Worm (Caenorhabditis elegans) whole organism, young adult: ENCODE results near the gene ech-3.
A peak's percentile ranks its signal among the peaks of the same experiment; 100 is the strongest.

Source experiments
- F10E7.11 ChIP-seq: sonication (generic microtip); optimal IDR thresholded peaks from 2 replicates; lab custom pipeline; 2017; ENCODE audit warnings: mild to moderate bottlenecking, missing genetic modification characterization, moderate library complexity, missing compliant biosample characterization
- F37B4.10 ChIP-seq: fragments of 200-800 bp; sonication (Bioruptor generic); IDR thresholded peaks from 2 replicates; pipeline ENCODE4 v1.3.6; 2022; ENCODE audit warnings: missing genetic modification characterization, missing compliant biosample characterization
- F57C9.4 ChIP-seq: sonication (generic microtip); optimal IDR thresholded peaks from 2 replicates; lab custom pipeline; 2017; ENCODE audit warnings: mild to moderate bottlenecking, missing genetic modification characterization, missing compliant biosample characterization
- T26A5.8 ChIP-seq: sonication (generic microtip); optimal IDR thresholded peaks from 2 replicates; lab custom pipeline; 2016; ENCODE audit warnings: missing genetic modification characterization, missing compliant biosample characterization
- Y53F4B.3 ChIP-seq: fragments of 200-800 bp; sonication (Bioruptor generic); IDR thresholded peaks from 2 replicates; pipeline ENCODE4 v1.3.6; 2022; ENCODE audit warnings: missing genetic modification reagents, missing genetic modification characterization, missing compliant biosample characterization
- Y53G8AR.9 ChIP-seq: fragments of 200-800 bp; sonication (Bioruptor generic); conservative IDR thresholded peaks from 2 replicates; pipeline ENCODE4 v1.3.6; 2022; ENCODE audit warnings: missing genetic modification reagents, missing genetic modification characterization, missing compliant biosample characterization
- Y67H2A.10 ChIP-seq: fragments of 200-800 bp; sonication (Bioruptor generic); conservative IDR thresholded peaks from 2 replicates; pipeline ENCODE4 v1.3.6; 2022; ENCODE audit warnings: missing genetic modification reagents, missing genetic modification characterization, missing compliant biosample characterization
- atf-7 ChIP-seq: sonication (generic microtip); optimal IDR thresholded peaks from 2 replicates; lab custom pipeline; 2017; ENCODE audit warnings: mild to moderate bottlenecking, missing genetic modification characterization, missing compliant biosample characterization
- attf-5 ChIP-seq: fragments of 200-800 bp; sonication (Bioruptor generic); optimal IDR thresholded peaks from 2 replicates; lab custom pipeline; 2018; ENCODE audit warnings: mild to moderate bottlenecking, missing genetic modification characterization, missing compliant biosample characterization
- cebp-1 ChIP-seq, 2 experiments: fragments of 200-800 bp in 1 of 2; sonication (Bioruptor generic) in 1 of 2; sonication (generic microtip) in 1 of 2; IDR thresholded peaks in 1 of 2; optimal IDR thresholded peaks in 1 of 2; 2 replicates each; pipeline versions ENCODE4 v1.3.6 to Lab custom; 2017 to 2022; ENCODE audit warnings: missing compliant biosample characterization in 2 of 2, missing genetic modification characterization in 2 of 2, mild to moderate bottlenecking in 1 of 2, missing genetic modification reagents in 1 of 2, moderate library complexity in 1 of 2
- cebp-2 ChIP-seq: fragments of 200-800 bp; sonication (Bioruptor generic); IDR thresholded peaks from 2 replicates; pipeline ENCODE4 v1.3.6; 2022; ENCODE audit warnings: missing genetic modification characterization, missing compliant biosample characterization
- ceh-27 ChIP-seq: fragments of 200-800 bp; sonication (Bioruptor generic); optimal IDR thresholded peaks from 2 replicates; lab custom pipeline; 2018; ENCODE audit warnings: mild to moderate bottlenecking, missing genetic modification characterization, moderate library complexity, missing compliant biosample characterization
- ceh-58 ChIP-seq: fragments of 200-800 bp; sonication (Bioruptor generic); IDR thresholded peaks from 2 replicates; pipeline ENCODE4 v1.3.6; 2022; ENCODE audit warnings: missing genetic modification characterization, missing compliant biosample characterization
- ceh-79 ChIP-seq: sonication (generic microtip); optimal IDR thresholded peaks from 2 replicates; lab custom pipeline; 2017; ENCODE audit warnings: mild to moderate bottlenecking, missing genetic modification characterization, missing compliant biosample characterization
- chd-7 ChIP-seq: sonication (generic microtip); optimal IDR thresholded peaks from 2 replicates; lab custom pipeline; 2016; ENCODE audit warnings: mild to moderate bottlenecking, missing genetic modification characterization, moderate library complexity, missing compliant biosample characterization
- die-1 ChIP-seq: sonication (generic microtip); optimal IDR thresholded peaks from 2 replicates; lab custom pipeline; 2016; ENCODE audit warnings: missing genotype, mild to moderate bottlenecking, missing genetic modification characterization, missing compliant biosample characterization
- dpff-1 ChIP-seq: sonication (generic microtip); optimal IDR thresholded peaks from 2 replicates; lab custom pipeline; 2017; ENCODE audit warnings: mild to moderate bottlenecking, missing genetic modification characterization, missing compliant biosample characterization
- gei-17 ChIP-seq: fragments of 200-800 bp; sonication (Bioruptor generic); optimal IDR thresholded peaks from 2 replicates; lab custom pipeline; 2018; ENCODE audit warnings: mild to moderate bottlenecking, missing genetic modification characterization, missing compliant biosample characterization
- him-1 ChIP-seq: sonication (generic microtip); optimal IDR thresholded peaks from 2 replicates; lab custom pipeline; 2016; ENCODE audit warnings: missing genotype, missing genetic modification reagents, missing genetic modification characterization, missing compliant biosample characterization
- hlh-12 ChIP-seq: sonication (generic microtip); optimal IDR thresholded peaks from 2 replicates; lab custom pipeline; 2016; ENCODE audit warnings: missing genetic modification characterization, missing compliant biosample characterization
- hlh-26 ChIP-seq: fragments of 200-800 bp; sonication (Bioruptor generic); conservative IDR thresholded peaks from 2 replicates; pipeline ENCODE4 v1.3.6; 2022; ENCODE audit warnings: missing genetic modification reagents, missing genetic modification characterization, missing compliant biosample characterization
- hsf-1 ChIP-seq: fragments of 200-800 bp; sonication (Bioruptor generic); IDR thresholded peaks from 2 replicates; pipeline ENCODE4 v1.3.6; 2022; ENCODE audit warnings: missing genetic modification reagents, missing genetic modification characterization, missing compliant biosample characterization
- lin-40 ChIP-seq: sonication (generic microtip); optimal IDR thresholded peaks from 2 replicates; lab custom pipeline; 2016; ENCODE audit warnings: missing genetic modification characterization, mild to moderate bottlenecking, missing compliant biosample characterization, missing genotype, missing genetic modification reagents
- lin-54 ChIP-seq: fragments of 200-800 bp; sonication (Bioruptor generic); optimal IDR thresholded peaks from 2 replicates; lab custom pipeline; 2018; ENCODE audit warnings: mild to moderate bottlenecking, missing genetic modification characterization, missing compliant biosample characterization
- lsy-27 ChIP-seq: sonication (generic microtip); optimal IDR thresholded peaks from 2 replicates; lab custom pipeline; 2017; ENCODE audit warnings: missing genetic modification characterization, mild to moderate bottlenecking, missing compliant biosample characterization, antibody characterized with exemption, missing genotype, borderline replicate concordance; ENCODE audit not compliant: insufficient read depth
- madf-6 ChIP-seq: fragments of 200-800 bp; sonication (Bioruptor generic); IDR thresholded peaks from 2 replicates; pipeline ENCODE4 v1.3.6; 2022; ENCODE audit warnings: missing genetic modification reagents, missing genetic modification characterization, missing compliant biosample characterization
- mxl-1 ChIP-seq: sonication (generic microtip); optimal IDR thresholded peaks from 2 replicates; lab custom pipeline; 2016; ENCODE audit warnings: missing genetic modification characterization, missing compliant biosample characterization
- nfyb-1 ChIP-seq: fragments of 200-800 bp; sonication (Bioruptor generic); IDR thresholded peaks from 2 replicates; pipeline ENCODE4 v1.3.6; 2022; ENCODE audit warnings: missing genetic modification reagents, missing genetic modification characterization, missing compliant biosample characterization
- nhr-27 ChIP-seq: fragments of 200-800 bp; sonication (Bioruptor generic); optimal IDR thresholded peaks from 2 replicates; lab custom pipeline; 2018; ENCODE audit warnings: mild to moderate bottlenecking, missing genetic modification characterization, moderate library complexity, missing compliant biosample characterization
- nhr-80 ChIP-seq: sonication (generic microtip); optimal IDR thresholded peaks from 2 replicates; lab custom pipeline; 2016; ENCODE audit warnings: missing genetic modification characterization, missing compliant biosample characterization
- rcor-1 ChIP-seq: fragments of 200-800 bp; sonication (Bioruptor generic); IDR thresholded peaks from 2 replicates; pipeline ENCODE4 v1.3.6; 2022; ENCODE audit warnings: missing genetic modification reagents, missing genetic modification characterization, missing compliant biosample characterization
- rpc-1 ChIP-seq, 2 experiments: fragments of 150-350 bp in 1 of 2; sonication (generic microtip) in 1 of 2; optimal IDR thresholded peaks; 2 replicates each; lab custom pipeline; 2014 to 2018; ENCODE audit warnings: missing biosample characterization in 1 of 2, missing genetic modification characterization in 1 of 2, missing genetic modification reagents in 1 of 2, missing genotype in 1 of 2
- snpc-1.3 ChIP-seq: sonication (generic microtip); optimal IDR thresholded peaks from 2 replicates; lab custom pipeline; 2017; ENCODE audit warnings: missing genetic modification characterization, mild to moderate bottlenecking, missing compliant biosample characterization, antibody characterized with exemption, moderate library complexity, missing genotype, missing genetic modification reagents; ENCODE audit not compliant: insufficient read depth
- snpc-3.4 ChIP-seq: sonication (generic microtip); optimal IDR thresholded peaks from 2 replicates; lab custom pipeline; 2017; ENCODE audit warnings: missing genetic modification characterization, mild to moderate bottlenecking, missing compliant biosample characterization, antibody characterized with exemption, moderate library complexity, missing genotype, missing genetic modification reagents
- snpc-4 ChIP-seq, 5 experiments: fragments of 150-350 bp in 1 of 5; sonication (generic microtip) in 4 of 5; optimal IDR thresholded peaks; 2 replicates each; lab custom pipeline; 2014 to 2018; ENCODE audit warnings: missing genetic modification characterization in 5 of 5, missing biosample characterization in 3 of 5, antibody characterized with exemption in 2 of 5, mild to moderate bottlenecking in 2 of 5, missing compliant biosample characterization in 2 of 5, missing genotype in 2 of 5, moderate library complexity in 2 of 5, missing genetic modification reagents in 1 of 5
- tbx-9 ChIP-seq: sonication (generic microtip); optimal IDR thresholded peaks from 2 replicates; lab custom pipeline; 2016; ENCODE audit warnings: borderline replicate concordance, missing genetic modification characterization, inconsistent platforms, missing compliant biosample characterization
- tlf-1 ChIP-seq: fragments of 200-800 bp; sonication (Bioruptor generic); optimal IDR thresholded peaks from 2 replicates; lab custom pipeline; 2018; ENCODE audit warnings: mild to moderate bottlenecking, missing genetic modification characterization, missing compliant biosample characterization
- unc-130 ChIP-seq: sonication (generic microtip); optimal IDR thresholded peaks from 2 replicates; lab custom pipeline; 2016; ENCODE audit warnings: missing genetic modification reagents, missing genetic modification characterization, missing compliant biosample characterization
- unc-62 ChIP-seq: fragments of 150-350 bp; optimal IDR thresholded peaks from 2 replicates; lab custom pipeline; 2014; ENCODE audit warnings: missing biosample characterization, missing genetic modification reagents, missing genetic modification characterization
- xnd-1 ChIP-seq: sonication (generic microtip); optimal IDR thresholded peaks from 2 replicates; lab custom pipeline; 2016; ENCODE audit warnings: missing genotype, missing genetic modification reagents, missing genetic modification characterization, missing compliant biosample characterization
- zfh-2 ChIP-seq: fragments of 200-800 bp; sonication (Bioruptor generic); conservative IDR thresholded peaks from 2 replicates; pipeline ENCODE4 v1.3.6; 2022; ENCODE audit warnings: missing genetic modification reagents, missing genetic modification characterization, missing compliant biosample characterization
- zim-3 ChIP-seq: sonication (generic microtip); optimal IDR thresholded peaks from 2 replicates; lab custom pipeline; 2017; ENCODE audit warnings: mild to moderate bottlenecking, missing genetic modification characterization, moderate library complexity, missing compliant biosample characterization
- ztf-25 ChIP-seq: fragments of 200-800 bp; sonication (Bioruptor generic); IDR thresholded peaks from 2 replicates; pipeline ENCODE4 v1.3.6; 2022; ENCODE audit warnings: missing genetic modification reagents, missing genetic modification characterization, missing compliant biosample characterization
- ztf-26 ChIP-seq: sonication (generic microtip); optimal IDR thresholded peaks from 2 replicates; lab custom pipeline; 2017; ENCODE audit warnings: missing genetic modification characterization, missing compliant biosample characterization
- ztf-28 ChIP-seq: fragments of 200-800 bp; sonication (Bioruptor generic); IDR thresholded peaks from 2 replicates; pipeline ENCODE4 v1.3.6; 2022; ENCODE audit warnings: missing genetic modification reagents, missing genetic modification characterization, missing compliant biosample characterization
- ztf-3 ChIP-seq: fragments of 200-800 bp; sonication (Bioruptor generic); optimal IDR thresholded peaks from 2 replicates; lab custom pipeline; 2018; ENCODE audit warnings: mild to moderate bottlenecking, missing genetic modification characterization, missing compliant biosample characterization
- ztf-6 ChIP-seq: fragments of 200-800 bp; sonication (Bioruptor generic); IDR thresholded peaks from 2 replicates; pipeline ENCODE4 v1.3.6; 2022; ENCODE audit warnings: missing genetic modification reagents, missing genetic modification characterization, missing compliant biosample characterization

The ech-3 gene

DNA sequence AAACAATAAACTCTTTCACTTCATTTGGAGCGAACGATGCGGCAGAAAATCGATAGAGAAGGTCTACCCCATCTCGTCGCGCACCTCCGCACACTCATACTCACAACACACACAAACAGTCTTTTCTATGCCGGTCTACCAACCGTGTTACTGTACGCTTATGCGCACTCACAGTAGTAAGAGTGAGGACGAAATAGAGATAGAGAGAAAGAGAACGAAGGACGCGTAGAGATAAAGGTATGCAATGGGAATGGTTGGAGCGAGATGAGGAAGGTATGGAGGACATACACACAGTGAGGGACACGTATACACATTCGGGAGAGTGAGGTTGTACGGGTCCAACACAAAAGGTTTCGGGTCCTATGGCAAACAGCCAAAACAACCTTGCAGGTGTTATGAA is 43.2 kb upstream of the ech-3 start (continued):
- no peak for TF ChIP-seq Y67H2A.10 (GFP tag; lab: Robert Waterston, UW)
- peak; percentile 44 for TF ChIP-seq nhr-80 (tag; lab: Kevin White, UChicago)
- no peak for TF ChIP-seq lin-40 (tag; lab: Kevin White, UChicago)
- no peak for TF ChIP-seq rcor-1 (GFP tag; lab: Robert Waterston, UW)
- TF ChIP-seq ztf-3 (GFP tag; lab: Kevin White, UChicago) = no peak
- no peak for TF ChIP-seq snpc-4 (GFP tag; optimal IDR thresholded peaks at IDR 0.05; lab: Kevin White, UChicago)
- TF ChIP-seq snpc-4 (tag; optimal IDR thresholded peaks at IDR 0.05; lab: Kevin White, UChicago) = peak in 2 of 4 experiments; percentile 14 to 22
- TF ChIP-seq T26A5.8 (tag; lab: Kevin White, UChicago) = no peak
- no peak for TF ChIP-seq snpc-1.3 (tag; lab: Kevin White, UChicago)
- no peak for TF ChIP-seq F57C9.4
- no peak for TF ChIP-seq hlh-26 (GFP tag; lab: Robert Waterston, UW)
- TF ChIP-seq cebp-1 (GFP tag; IDR thresholded peaks at IDR 0.05; lab: Robert Waterston, UW) = no peak
- TF ChIP-seq cebp-1 (tag; optimal IDR thresholded peaks at IDR 0.05; lab: Kevin White, UChicago) = peak; percentile 44
- no peak for TF ChIP-seq F37B4.10 (GFP tag; lab: Robert Waterston, UW)
- no peak for TF ChIP-seq unc-62 (GFP tag; lab: Kevin White, UChicago)
- no peak for TF ChIP-seq ztf-26 (tag; lab: Kevin White, UChicago)
- TF ChIP-seq ceh-79 (tag; lab: Kevin White, UChicago) = no peak
- TF ChIP-seq hlh-12 (tag; lab: Kevin White, UChicago) = no peak
- no peak for TF ChIP-seq atf-7
- TF ChIP-seq die-1 (tag; lab: Kevin White, UChicago) = no peak
- no peak for TF ChIP-seq dpff-1
- no peak for TF ChIP-seq lsy-27
- no peak for TF ChIP-seq gei-17 (GFP tag; lab: Kevin White, UChicago)
- TF ChIP-seq nhr-27 (tag; lab: Kevin White, UChicago) = no peak
- no peak for TF ChIP-seq zim-3 (tag; lab: Kevin White, UChicago)
- TF ChIP-seq tbx-9 = no peak
- no peak for TF ChIP-seq tlf-1 (GFP tag; lab: Kevin White, UChicago)
- TF ChIP-seq ztf-28 (GFP tag; lab: Robert Waterston, UW) = no peak
- TF ChIP-seq F10E7.11 (tag; lab: Kevin White, UChicago) = no peak
- no peak for TF ChIP-seq nfyb-1
- no peak for TF ChIP-seq snpc-3.4 (tag; lab: Kevin White, UChicago)
- no peak for TF ChIP-seq unc-130 (GFP tag; lab: Kevin White, UChicago)
- TF ChIP-seq Y53F4B.3 (GFP tag; lab: Robert Waterston, UW) = no peak
- no peak for TF ChIP-seq xnd-1 (tag; lab: Kevin White, UChicago)
- TF ChIP-seq cebp-2 = no peak
- TF ChIP-seq ceh-58 (GFP tag; lab: Robert Waterston, UW) = no peak
- TF ChIP-seq him-1 (tag; lab: Kevin White, UChicago) = no peak
- TF ChIP-seq chd-7 = no peak

DNA sequence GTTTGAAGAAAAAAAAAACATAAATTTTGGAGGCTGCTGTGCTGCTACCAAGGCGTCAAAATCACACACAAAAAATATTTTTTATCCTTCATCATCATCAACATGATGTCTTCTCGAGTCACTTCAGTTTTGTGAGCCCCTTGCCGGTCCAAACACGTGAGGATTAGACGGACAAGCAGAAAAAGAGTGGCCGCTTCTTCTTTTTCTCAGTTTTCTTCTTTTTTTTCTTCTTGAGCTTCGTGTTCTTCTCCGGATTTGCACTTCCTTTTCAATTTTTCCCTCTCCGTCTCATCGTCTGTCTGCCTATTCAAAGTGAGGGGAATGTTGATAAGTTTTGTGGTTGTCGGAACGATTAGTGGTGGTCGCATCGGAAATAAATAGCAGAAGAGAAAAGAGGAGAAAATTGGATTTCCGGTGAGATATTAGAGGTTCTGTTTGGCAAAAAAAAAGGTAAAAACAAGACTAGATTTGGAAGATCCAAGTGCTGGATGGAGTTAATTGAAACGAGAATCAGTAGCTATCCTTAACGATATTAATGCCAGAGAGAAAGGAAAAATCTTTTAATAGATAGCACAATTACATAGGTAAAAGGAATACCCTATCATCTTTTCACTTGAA is 41.5 kb upstream of the ech-3 start:
- no peak for TF ChIP-seq lin-54 (GFP tag; lab: Kevin White, UChicago)
- TF ChIP-seq nfyb-1 = no peak
- TF ChIP-seq unc-130 (GFP tag; lab: Kevin White, UChicago) = no peak
- TF ChIP-seq mxl-1 (tag; lab: Kevin White, UChicago) = no peak
- no peak for TF ChIP-seq cebp-1 (GFP tag; IDR thresholded peaks at IDR 0.05; lab: Robert Waterston, UW)
- TF ChIP-seq cebp-1 (tag; optimal IDR thresholded peaks at IDR 0.05; lab: Kevin White, UChicago) = peak; percentile 25
- TF ChIP-seq attf-5 (GFP tag; lab: Kevin White, UChicago) = no peak
- TF ChIP-seq ztf-6 (GFP tag; lab: Robert Waterston, UW) = no peak
- no peak for TF ChIP-seq Y53G8AR.9 (GFP tag; lab: Robert Waterston, UW)
- TF ChIP-seq rpc-1 (optimal IDR thresholded peaks at IDR 0.05; lab: Kevin White, UChicago) = no peak
- no peak for TF ChIP-seq rpc-1 (tag; optimal IDR thresholded peaks at IDR 0.05; lab: Kevin White, UChicago)
- TF ChIP-seq ceh-27 (GFP tag; lab: Kevin White, UChicago) = no peak
- no peak for TF ChIP-seq madf-6 (GFP tag; lab: Robert Waterston, UW)
- peak; percentile 56 for TF ChIP-seq zfh-2 (GFP tag; lab: Robert Waterston, UW)
- no peak for TF ChIP-seq ztf-25 (GFP tag; lab: Robert Waterston, UW)
- TF ChIP-seq tlf-1 (GFP tag; lab: Kevin White, UChicago) = no peak
- no peak for TF ChIP-seq hsf-1 (GFP tag; lab: Robert Waterston, UW)
